Fruit fly (Drosophila melanogaster): ENCODE data around the gene RpL30.

Gene RpL30

DNA sequence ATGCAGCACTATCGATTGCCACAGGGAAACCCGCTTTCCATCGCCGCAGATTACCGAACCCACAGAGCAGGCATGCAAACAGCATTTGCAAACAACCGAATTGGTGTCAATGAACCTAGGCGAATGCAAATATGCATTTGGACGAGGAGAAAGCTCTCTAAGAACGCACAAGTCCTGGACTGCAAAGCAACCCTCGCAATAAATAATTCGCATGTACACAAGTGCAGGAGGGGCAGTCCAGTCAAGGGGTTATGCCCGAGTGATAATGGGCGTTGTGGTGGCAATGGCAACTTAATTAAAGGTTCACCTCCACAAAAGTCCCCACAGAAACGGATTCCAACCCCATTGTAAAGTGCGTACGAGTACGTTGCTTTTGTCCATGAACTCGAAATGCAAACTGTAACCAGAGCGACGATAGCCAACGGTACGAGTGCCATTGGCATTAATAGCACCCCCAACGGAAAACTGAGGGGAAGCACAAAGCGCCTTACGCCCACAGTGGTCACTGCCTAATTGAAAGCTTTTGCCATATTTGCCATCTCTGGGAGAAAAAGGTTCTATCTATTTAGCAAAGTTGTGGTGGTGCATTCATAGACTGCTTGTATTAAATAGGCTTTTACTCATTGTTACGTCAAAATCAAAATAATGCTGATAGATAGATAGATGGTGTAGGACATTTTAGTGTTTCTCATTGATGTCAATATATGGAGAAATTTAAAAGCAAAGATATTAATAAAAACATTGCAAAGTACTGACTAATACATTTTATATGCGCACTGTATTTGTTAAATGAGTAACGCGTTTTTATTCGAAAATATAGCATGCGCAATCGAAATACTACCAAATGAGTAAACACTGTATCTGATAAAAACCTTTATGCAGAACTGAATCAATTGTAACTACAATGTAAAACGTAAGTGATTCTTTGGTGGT lies 26.0 kb downstream of the RpL30 start (continued):
- TF ChIP-seq lola (GFP tag; optimal IDR thresholded peaks at IDR 0.05) (peak in 1 of 3 experiments; percentile 3), Ravus (GFP tag; IDR thresholded peaks at IDR 0.05) (no peak), kah (GFP tag; optimal IDR thresholded peaks at IDR 0.05) (no peak), Bdp1 (GFP tag; optimal IDR thresholded peaks at IDR 0.05) (no peak), CTCF (GFP tag; optimal IDR thresholded peaks at IDR 0.05) (no peak), CG18476 (GFP tag; optimal IDR thresholded peaks at IDR 0.05) (no peak), CG6765 (GFP tag; optimal IDR thresholded peaks at IDR 0.05) (no peak), ro (GFP tag; IDR thresholded peaks at IDR 0.05) (no peak), peb (GFP tag; IDR thresholded peaks at IDR 0.05) (no peak), cg (GFP tag; optimal IDR thresholded peaks at IDR 0.05) (no peak), ranshi (GFP tag; IDR thresholded peaks at IDR 0.05) (no peak), ken (GFP tag; IDR thresholded peaks at IDR 0.05) (no peak), B-H2 (GFP tag; optimal IDR thresholded peaks at IDR 0.05) (no peak), CG16779 (GFP tag; IDR thresholded peaks at IDR 0.05) (no peak), CG31388 (GFP tag; optimal IDR thresholded peaks at IDR 0.05) (no peak), ttk (GFP tag; IDR thresholded peaks at IDR 0.05) (no peak), Sox102F (GFP tag; optimal IDR thresholded peaks at IDR 0.05) (peak; percentile 3), Rfx (GFP tag; IDR thresholded peaks at IDR 0.05) (no peak), grau (tag; optimal IDR thresholded peaks at IDR 0.05) (peak; percentile 84), sd (tag; optimal IDR thresholded peaks at IDR 0.05) (no peak), phol (tag; optimal IDR thresholded peaks at IDR 0.05) (peak; percentile 17), dmrt99B (tag; optimal IDR thresholded peaks at IDR 0.05) (peak; percentile 46), pho (GFP tag; optimal IDR thresholded peaks at IDR 0.05) (no peak), psq (GFP tag; optimal IDR thresholded peaks at IDR 0.05) (no peak), Scr (GFP tag; IDR thresholded peaks at IDR 0.05; ENCODE audit: partially characterized antibody) (no peak), CG11696 (GFP tag; IDR thresholded peaks at IDR 0.05) (no peak), E2f1 (GFP tag; IDR thresholded peaks at IDR 0.05) (no peak), Dfd (GFP tag; optimal IDR thresholded peaks at IDR 0.05) (no peak), CG9215 (GFP tag; IDR thresholded peaks at IDR 0.05) (0 out of 2 replicates have a peak, but pooled peaks have one; percentile 12), CG1602 (GFP tag; optimal IDR thresholded peaks at IDR 0.05) (no peak), pfk (GFP tag; optimal IDR thresholded peaks at IDR 0.05) (no peak), Kr (GFP tag; optimal IDR thresholded peaks at IDR 0.05) (peak; percentile 5), CG7745 (tag; optimal IDR thresholded peaks at IDR 0.05) (no peak), Asciz (GFP tag; optimal IDR thresholded peaks at IDR 0.05) (no peak), inv (GFP tag; IDR thresholded peaks at IDR 0.05; ENCODE audit: partially characterized antibody) (no peak), CG17361 (GFP tag; IDR thresholded peaks at IDR 0.05) (peak; percentile 42; the same call in 1 of the 3 replicates), NC2α (GFP tag; optimal IDR thresholded peaks at IDR 0.05) (no peak), Med (GFP tag) (peak; percentile 55), CG2678 (tag; optimal IDR thresholded peaks at IDR 0.05) (peak; percentile 44), Stat92E (GFP tag; optimal IDR thresholded peaks at IDR 0.05) (no peak), Doc3 (GFP tag; IDR thresholded peaks at IDR 0.05; ENCODE audit: partially characterized antibody) (no peak), CG2120 (GFP tag; optimal IDR thresholded peaks at IDR 0.05) (peak; percentile 0), ase (GFP tag; IDR thresholded peaks at IDR 0.05) (no peak), CHES-1-like (GFP tag; optimal IDR thresholded peaks at IDR 0.05) (no peak), bsh (GFP tag; optimal IDR thresholded peaks at IDR 0.05) (peak in 1 of 2 experiments; percentile 15), Meics (GFP tag; optimal IDR thresholded peaks at IDR 0.05) (peak; percentile 28), CG3407 (GFP tag; optimal IDR thresholded peaks at IDR 0.05) (no peak), Xbp1 (GFP tag; optimal IDR thresholded peaks at IDR 0.05) (no peak), gem (tag; optimal IDR thresholded peaks at IDR 0.05) (peak; percentile 41)

All from whole organism, embryonic.